Fruit fly (Drosophila melanogaster) whole organism, embryonic: Measurements from ENCODE around the gene CG11581.
A peak's percentile ranks its signal among the peaks of the same experiment; 100 is the strongest.

Experiments used
- Awh ChIP-seq: fragments of 200-800 bp; sonication (Bioruptor generic); IDR thresholded peaks from 2 replicates; pipeline ENCODE4, ENCODE4 v1.3.6; 2022; ENCODE audit warnings: missing biosample characterization, missing genetic modification characterization
- BtbVII ChIP-seq: fragments of 200-800 bp; sonication (Bioruptor generic); optimal IDR thresholded peaks from 3 replicates; lab custom pipeline; 2017; ENCODE audit warnings: missing biosample characterization, mild to moderate bottlenecking, missing genetic modification characterization
- CG10654 ChIP-seq: fragments of 200-800 bp; sonication (Bioruptor generic); optimal IDR thresholded peaks from 2 replicates; lab custom pipeline; 2016; ENCODE audit warnings: missing biosample characterization, missing genetic modification characterization
- CG11085 ChIP-seq: fragments of 200-800 bp; sonication (Bioruptor generic); IDR thresholded peaks from 2 replicates; pipeline ENCODE4 v1.3.6; 2022; ENCODE audit warnings: missing biosample characterization, missing genetic modification characterization
- CG12104 ChIP-seq: fragments of 200-800 bp; sonication (Bioruptor generic); optimal IDR thresholded peaks from 3 replicates; lab custom pipeline; 2016; ENCODE audit warnings: missing biosample characterization, missing genetic modification characterization
- CG12391 ChIP-seq: fragments of 200-800 bp; sonication (Bioruptor generic); optimal IDR thresholded peaks from 3 replicates; lab custom pipeline; 2018; ENCODE audit warnings: missing biosample characterization, mild to moderate bottlenecking, missing genetic modification characterization, moderate library complexity
- CG12659 ChIP-seq: fragments of 200-800 bp; sonication (Bioruptor generic); optimal IDR thresholded peaks from 3 replicates; lab custom pipeline; 2017; ENCODE audit warnings: mild to moderate bottlenecking, missing biosample characterization, missing genetic modification reagents, missing genetic modification characterization
- CG13123 ChIP-seq: fragments of 200-800 bp; sonication (Bioruptor generic); optimal IDR thresholded peaks from 2 replicates; lab custom pipeline; 2016; ENCODE audit warnings: missing biosample characterization, missing genetic modification characterization
- CG14441 ChIP-seq: fragments of 200-800 bp; sonication (Bioruptor generic); IDR thresholded peaks from 2 replicates; pipeline ENCODE4 v1.3.6; 2022; ENCODE audit warnings: missing biosample characterization, missing genetic modification characterization
- CG14860 ChIP-seq: fragments of 200-800 bp; sonication (Bioruptor generic); IDR thresholded peaks from 3 replicates; pipeline ENCODE4 v1.3.6; 2022; ENCODE audit warnings: missing biosample characterization, missing genetic modification characterization; ENCODE audit not compliant: partially characterized antibody
- CG15011 ChIP-seq: fragments of 200-800 bp; sonication (Bioruptor generic); optimal IDR thresholded peaks from 3 replicates; lab custom pipeline; 2018; ENCODE audit warnings: missing biosample characterization, mild to moderate bottlenecking, missing genetic modification characterization
- CG17612 ChIP-seq: fragments of 200-800 bp; sonication (Bioruptor generic); IDR thresholded peaks from 2 replicates; pipeline ENCODE4 v1.3.6; 2022; ENCODE audit warnings: missing biosample characterization, missing genetic modification characterization
- CG1792 ChIP-seq: fragments of 200-800 bp; sonication (Bioruptor generic); optimal IDR thresholded peaks from 2 replicates; lab custom pipeline; 2016; ENCODE audit warnings: missing biosample characterization, missing genetic modification characterization
- CG1832 ChIP-seq: fragments of 200-800 bp; sonication (Bioruptor generic); optimal IDR thresholded peaks from 2 replicates; lab custom pipeline; 2017; ENCODE audit warnings: missing biosample characterization, mild to moderate bottlenecking, missing genetic modification characterization, inconsistent platforms
- CG30403 ChIP-seq: fragments of 200-800 bp; sonication (Bioruptor generic); optimal IDR thresholded peaks from 3 replicates; lab custom pipeline; 2016; ENCODE audit warnings: missing biosample characterization, missing genetic modification characterization
- CG3407 ChIP-seq: fragments of 200-800 bp; sonication (Bioruptor generic); optimal IDR thresholded peaks from 2 replicates; lab custom pipeline; 2018; ENCODE audit warnings: missing biosample characterization, mild to moderate bottlenecking, missing genetic modification characterization
- CG3995 ChIP-seq: fragments of 200-800 bp; sonication (Bioruptor generic); optimal IDR thresholded peaks from 3 replicates; lab custom pipeline; 2016; ENCODE audit warnings: missing biosample characterization, missing genetic modification characterization
- CG4328 ChIP-seq: fragments of 200-800 bp; sonication (Bioruptor generic); optimal IDR thresholded peaks from 3 replicates; lab custom pipeline; 2017; ENCODE audit warnings: missing biosample characterization, missing genetic modification reagents, missing genetic modification characterization
- CG4617 ChIP-seq: fragments of 200-800 bp; sonication (Bioruptor generic); optimal IDR thresholded peaks from 3 replicates; lab custom pipeline; 2016; ENCODE audit warnings: missing biosample characterization, missing genetic modification characterization, borderline replicate concordance
- CG4730 ChIP-seq: fragments of 200-800 bp; sonication (Bioruptor generic); IDR thresholded peaks from 2 replicates; pipeline ENCODE4 v1.3.6; 2022; ENCODE audit warnings: missing biosample characterization, missing genetic modification characterization
- CG6765 ChIP-seq: fragments of 200-800 bp; sonication (Bioruptor generic); optimal IDR thresholded peaks from 3 replicates; lab custom pipeline; 2017; ENCODE audit warnings: missing biosample characterization, mild to moderate bottlenecking, missing genetic modification characterization
- CG7357 ChIP-seq: fragments of 200-800 bp; sonication (Bioruptor generic); IDR thresholded peaks from 3 replicates; pipeline ENCODE4 v1.3.6; 2022; ENCODE audit warnings: missing biosample characterization, missing genetic modification characterization
- CG7839 ChIP-seq: fragments of 200-800 bp; sonication (Bioruptor generic); optimal IDR thresholded peaks from 3 replicates; lab custom pipeline; 2018; ENCODE audit warnings: missing biosample characterization, mild to moderate bottlenecking, missing genetic modification characterization, moderate library complexity
- CG7928 ChIP-seq: fragments of 200-800 bp; sonication (Bioruptor generic); optimal IDR thresholded peaks from 2 replicates; lab custom pipeline; 2017; ENCODE audit warnings: missing biosample characterization, mild to moderate bottlenecking, missing genetic modification characterization
- CG7963 ChIP-seq: fragments of 200-800 bp; sonication (Bioruptor generic); IDR thresholded peaks from 3 replicates; pipeline ENCODE4 v1.3.6; 2022; ENCODE audit warnings: missing biosample characterization, missing genetic modification characterization; ENCODE audit not compliant: partially characterized antibody
- Camta ChIP-seq: fragments of 200-800 bp; sonication (Bioruptor generic); optimal IDR thresholded peaks from 2 replicates; lab custom pipeline; 2016; ENCODE audit warnings: missing biosample characterization, missing genetic modification characterization
- Ets97D ChIP-seq: fragments of 200-800 bp; sonication (Bioruptor generic); optimal IDR thresholded peaks from 3 replicates; lab custom pipeline; 2016; ENCODE audit warnings: missing biosample characterization, missing genetic modification characterization
- Gsc ChIP-seq: fragments of 200-800 bp; sonication (Bioruptor generic); IDR thresholded peaks from 2 replicates; pipeline ENCODE4 v1.3.6; 2022; ENCODE audit warnings: missing biosample characterization, missing genetic modification characterization
- Hr39 ChIP-seq: fragments of >200 bp; optimal IDR thresholded peaks from 2 replicates; lab custom pipeline; 2017
- Hr51 ChIP-seq, 2 experiments: fragments of 200-800 bp; sonication (Bioruptor generic); optimal IDR thresholded peaks; 2 replicates in 1 of 2; 3 replicates in 1 of 2; lab custom pipeline; 2016 to 2018; ENCODE audit warnings: missing biosample characterization in 2 of 2, missing genetic modification characterization in 2 of 2, mild to moderate bottlenecking in 1 of 2, moderate library complexity in 1 of 2
- Hsf ChIP-seq: fragments of 200-800 bp; sonication (Bioruptor generic); optimal IDR thresholded peaks from 3 replicates; lab custom pipeline; 2016; ENCODE audit warnings: missing biosample characterization, missing genetic modification characterization
- Oaz ChIP-seq: fragments of 200-800 bp; sonication (Bioruptor generic); IDR thresholded peaks from 2 replicates; pipeline ENCODE4 v1.3.6; 2022; ENCODE audit warnings: missing biosample characterization, missing genetic modification characterization
- Oli ChIP-seq: fragments of 200-800 bp; sonication (Bioruptor generic); optimal IDR thresholded peaks from 2 replicates; lab custom pipeline; 2018; ENCODE audit warnings: missing biosample characterization, mild to moderate bottlenecking, missing genetic modification characterization, moderate library complexity
- Pdp1 ChIP-seq, 2 experiments: fragments of 200-800 bp; sonication (Bioruptor generic); optimal IDR thresholded peaks; 3 replicates each; lab custom pipeline; 2016; ENCODE audit warnings: missing biosample characterization in 2 of 2, missing genetic modification characterization in 2 of 2, mild to moderate bottlenecking in 1 of 2, moderate library complexity in 1 of 2
- Poxn ChIP-seq: fragments of 200-800 bp; sonication (Bioruptor generic); IDR thresholded peaks from 2 replicates; pipeline ENCODE4 v1.3.6; 2022; ENCODE audit warnings: missing biosample characterization, missing genetic modification characterization
- Ravus ChIP-seq: fragments of 200-800 bp; sonication (Bioruptor generic); IDR thresholded peaks from 2 replicates; pipeline ENCODE4 v1.3.6; 2022; ENCODE audit warnings: missing biosample characterization, missing genetic modification characterization
- Sry-β ChIP-seq: fragments of 200-800 bp; sonication (Bioruptor generic); optimal IDR thresholded peaks from 2 replicates; lab custom pipeline; 2018; ENCODE audit warnings: missing biosample characterization, mild to moderate bottlenecking, missing genetic modification characterization, moderate library complexity
- ac ChIP-seq: fragments of 200-800 bp; sonication (Bioruptor generic); optimal IDR thresholded peaks from 3 replicates; lab custom pipeline; 2017; ENCODE audit warnings: missing biosample characterization, mild to moderate bottlenecking, missing genetic modification characterization
- cad ChIP-seq: fragments of >200 bp; optimal IDR thresholded peaks from 2 replicates; lab custom pipeline; 2017; ENCODE audit warnings: missing biosample characterization, missing genetic modification characterization
- chif ChIP-seq, 2 experiments: fragments of 200-800 bp; sonication (Bioruptor generic); optimal IDR thresholded peaks; 3 replicates each; lab custom pipeline; 2016; ENCODE audit warnings: missing biosample characterization in 2 of 2, missing genetic modification characterization in 2 of 2
- ci ChIP-seq: fragments of 200-800 bp; sonication (Bioruptor generic); IDR thresholded peaks from 3 replicates; pipeline ENCODE4 v1.3.6; 2022; ENCODE audit warnings: missing biosample characterization, missing genetic modification characterization
- fru ChIP-seq: fragments of >200 bp; optimal IDR thresholded peaks from 2 replicates; lab custom pipeline; 2017
- grau ChIP-seq: fragments of 200-800 bp; optimal IDR thresholded peaks from 3 replicates; lab custom pipeline; 2019; ENCODE audit warnings: missing biosample characterization, mild to moderate bottlenecking, missing genetic modification characterization, moderate library complexity
- sc ChIP-seq, 3 experiments: fragments of >200 bp in 2 of 3; fragments of 200-800 bp in 1 of 3; sonication (Bioruptor generic) in 1 of 3; optimal IDR thresholded peaks; 2 replicates in 2 of 3; 3 replicates in 1 of 3; lab custom pipeline; 2017; ENCODE audit warnings: mild to moderate bottlenecking in 1 of 3, missing biosample characterization in 1 of 3, missing genetic modification characterization in 1 of 3, missing genetic modification reagents in 1 of 3
- sd ChIP-seq: fragments of 200-800 bp; sonication (Bioruptor generic); optimal IDR thresholded peaks from 3 replicates; lab custom pipeline; 2018; ENCODE audit warnings: missing biosample characterization, mild to moderate bottlenecking, missing genetic modification characterization, moderate library complexity
- shn ChIP-seq: fragments of 200-800 bp; sonication (Bioruptor generic); optimal IDR thresholded peaks from 3 replicates; lab custom pipeline; 2016; ENCODE audit warnings: missing biosample characterization, missing genetic modification characterization
- sim ChIP-seq: fragments of 200-800 bp; sonication (Bioruptor generic); IDR thresholded peaks from 2 replicates; pipeline ENCODE4 v1.3.6; 2022; ENCODE audit warnings: missing biosample characterization, missing genetic modification characterization
- slbo ChIP-seq: fragments of 200-800 bp; sonication (Bioruptor generic); IDR thresholded peaks from 2 replicates; pipeline ENCODE4 v1.3.6; 2022; ENCODE audit warnings: missing biosample characterization, missing genetic modification characterization
- slp2 ChIP-seq: fragments of 200-800 bp; sonication (Bioruptor generic); optimal IDR thresholded peaks from 2 replicates; lab custom pipeline; 2016; ENCODE audit warnings: missing biosample characterization, missing genetic modification characterization
- sqz ChIP-seq: fragments of 200-800 bp; sonication (Bioruptor generic); optimal IDR thresholded peaks from 3 replicates; lab custom pipeline; 2018; ENCODE audit warnings: missing biosample characterization, mild to moderate bottlenecking, missing genetic modification characterization
- tgo ChIP-seq: fragments of 200-800 bp; sonication (Bioruptor generic); IDR thresholded peaks from 3 replicates; pipeline ENCODE4 v1.3.6; 2022; ENCODE audit warnings: missing biosample characterization, missing genetic modification characterization

The CG11581 gene

DNA sequence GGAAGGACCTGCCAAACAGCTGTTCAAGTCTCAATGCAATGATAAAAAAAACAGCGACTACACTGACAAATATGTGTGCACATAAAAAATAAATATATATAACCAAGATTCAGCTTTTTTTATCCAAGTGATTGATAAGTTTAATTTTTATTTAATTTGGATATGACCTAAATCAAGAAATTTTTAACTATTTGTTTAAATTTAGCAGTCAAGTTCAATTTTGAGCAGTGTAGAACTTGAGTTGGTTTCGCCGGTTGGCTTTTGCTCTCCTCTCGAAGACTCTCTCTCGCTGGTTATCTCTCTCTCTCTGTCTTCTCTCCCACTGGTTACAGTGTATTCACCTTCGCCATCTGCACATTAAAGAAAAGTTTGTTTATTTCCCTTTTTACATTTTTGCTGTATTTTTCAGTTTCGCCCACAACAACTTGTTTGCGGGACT is 41.3 kb downstream of the CG11581 start (continued):
- TF ChIP-seq CG1832 (GFP tag; lab: Kevin White, UChicago) (no peak), CG14860 (GFP tag; lab: Robert Waterston, UW) (no peak), CG1792 (peak; percentile 49), Camta (peak; percentile 75), sc (optimal IDR thresholded peaks at IDR 0.05; lab: Kevin White, UChicago) (no peak), sc (GFP tag; optimal IDR thresholded peaks at IDR 0.05; lab: Kevin White, UChicago) (peak; percentile 67), fru (no peak), CG4328 (GFP tag; lab: Kevin White, UChicago) (peak; percentile 59), Hr39 (lab: Kevin White, UChicago) (no peak), tgo (peak; percentile 89), CG7928 (GFP tag; lab: Kevin White, UChicago) (peak; percentile 41), CG7357 (GFP tag; lab: Robert Waterston, UW) (peak; percentile 72; the same call in 2 of the 3 replicates), slp2 (GFP tag; lab: Kevin White, UChicago) (peak; percentile 65), grau (peak; percentile 89), chif (GFP tag; optimal IDR thresholded peaks at IDR 0.05; lab: Kevin White, UChicago) (peak; percentile 73 to 81), Hr51 (GFP tag; optimal IDR thresholded peaks at IDR 0.05; lab: Kevin White, UChicago) (peak; percentile 72 to 94), CG7839 (tag; lab: Kevin White, UChicago) (peak; percentile 92), CG3407 (GFP tag; lab: Kevin White, UChicago) (peak; percentile 80), CG12659 (peak; percentile 89), slbo (GFP tag; lab: Robert Waterston, UW) (peak; percentile 89), cad (GFP tag; lab: Kevin White, UChicago) (no peak), sqz (GFP tag; lab: Kevin White, UChicago) (peak; percentile 91), ac (GFP tag; lab: Kevin White, UChicago) (peak; percentile 51), CG14441 (GFP tag; lab: Robert Waterston, UW) (peak; percentile 83), CG4730 (GFP tag; lab: Robert Waterston, UW) (peak; percentile 70), CG3995 (GFP tag; lab: Kevin White, UChicago) (peak; percentile 29), CG30403 (peak; percentile 91), CG12104 (GFP tag; lab: Kevin White, UChicago) (peak; percentile 81), Gsc (GFP tag; lab: Robert Waterston, UW) (no peak), shn (GFP tag; lab: Kevin White, UChicago) (no peak), CG15011 (peak; percentile 80), CG11085 (GFP tag; lab: Robert Waterston, UW) (peak; percentile 81), Oli (tag; lab: Kevin White, UChicago) (peak; percentile 88), Awh (GFP tag; lab: Robert Waterston, UW) (peak; percentile 84), Pdp1 (GFP tag; optimal IDR thresholded peaks at IDR 0.05; lab: Kevin White, UChicago) (peak; percentile 74 to 77), ci (peak; percentile 88), CG17612 (peak; percentile 70), sd (tag; lab: Kevin White, UChicago) (peak; percentile 47), Hsf (GFP tag; lab: Kevin White, UChicago) (peak; percentile 82), Poxn (GFP tag; lab: Robert Waterston, UW) (peak; percentile 58; the same call in 1 of the 2 replicates), Ravus (GFP tag; lab: Robert Waterston, UW) (peak; percentile 64), Ets97D (GFP tag; lab: Kevin White, UChicago) (peak; percentile 33), BtbVII (GFP tag; lab: Kevin White, UChicago) (peak; percentile 86), CG6765 (GFP tag; lab: Kevin White, UChicago) (peak; percentile 72), CG10654 (GFP tag; lab: Kevin White, UChicago) (peak; percentile 78), CG4617 (GFP tag; lab: Kevin White, UChicago) (peak; percentile 66), CG7963 (no peak), Sry-β (GFP tag; lab: Kevin White, UChicago) (no peak), CG12391 (peak; percentile 91), sim (GFP tag; lab: Robert Waterston, UW) (peak; percentile 81), CG13123 (GFP tag; lab: Kevin White, UChicago) (peak; percentile 64), Oaz (GFP tag; lab: Robert Waterston, UW) (peak; percentile 62)
